Fruit fly (Drosophila melanogaster): ENCODE measurements around the gene CG9427.

CG9427 gene

dm6 chr3R:9628607-9629006 is 1.9 kb upstream of the CG9427 start:
- peak; percentile 34 for TF ChIP-seq brk (GFP tag; optimal IDR thresholded peaks at IDR 0.05)
- TF ChIP-seq Hnf4 (GFP tag; optimal IDR thresholded peaks at IDR 0.05): peak; percentile 53
- no peak for TF ChIP-seq OdsH (GFP tag; optimal IDR thresholded peaks at IDR 0.05)
- no peak for TF ChIP-seq HLH106 (tag; optimal IDR thresholded peaks at IDR 0.05)
- no peak for TF ChIP-seq tai (GFP tag; optimal IDR thresholded peaks at IDR 0.05)
- no peak for TF ChIP-seq sage (GFP tag; optimal IDR thresholded peaks at IDR 0.05)
- no peak for TF ChIP-seq ey (GFP tag; optimal IDR thresholded peaks at IDR 0.05)
- no peak for TF ChIP-seq Jra (GFP tag; optimal IDR thresholded peaks at IDR 0.05)
- TF ChIP-seq Sp1 (GFP tag; optimal IDR thresholded peaks at IDR 0.05): no peak
- no peak for TF ChIP-seq CG9705 (GFP tag; optimal IDR thresholded peaks at IDR 0.05)
- TF ChIP-seq Myc (optimal IDR thresholded peaks at IDR 0.05): peak; percentile 17
- TF ChIP-seq sv (GFP tag; optimal IDR thresholded peaks at IDR 0.05): no peak
- no peak for TF ChIP-seq Hr83 (GFP tag; optimal IDR thresholded peaks at IDR 0.05; ENCODE audit: poor library complexity, severe bottlenecking)
- TF ChIP-seq fru (GFP tag; optimal IDR thresholded peaks at IDR 0.05): no peak
- no peak for TF ChIP-seq Rel (GFP tag; optimal IDR thresholded peaks at IDR 0.05)
- no peak for TF ChIP-seq Rel (tag; optimal IDR thresholded peaks at IDR 0.05)

DNA sequence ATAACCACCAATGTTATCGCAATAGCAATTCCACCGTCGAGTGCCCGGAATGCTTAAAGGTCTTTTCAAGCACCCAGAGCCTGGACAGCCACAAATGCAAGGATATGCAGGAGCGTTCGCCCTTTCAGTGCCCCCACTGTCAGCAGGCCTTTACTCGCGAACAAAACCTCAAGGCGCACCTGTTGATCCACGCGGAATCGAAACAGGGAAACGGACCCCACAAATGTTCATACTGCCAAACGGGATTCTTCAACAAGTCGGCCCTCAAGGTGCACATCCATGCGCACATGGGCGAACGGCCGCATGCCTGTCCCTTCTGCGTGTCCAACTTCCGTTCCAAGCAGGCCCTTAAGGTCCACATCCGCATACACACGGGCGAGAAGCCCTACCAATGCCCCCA is 1.3 kb upstream of the CG9427 start:
- no peak for TF ChIP-seq br (GFP tag; optimal IDR thresholded peaks at IDR 0.05)
- no peak for TF ChIP-seq usp (GFP tag; optimal IDR thresholded peaks at IDR 0.05)
- TF ChIP-seq woc (GFP tag; optimal IDR thresholded peaks at IDR 0.05): no peak
- no peak for TF ChIP-seq Sp1 (GFP tag; optimal IDR thresholded peaks at IDR 0.05)
- no peak for TF ChIP-seq psq (GFP tag; optimal IDR thresholded peaks at IDR 0.05)
- TF ChIP-seq sage (GFP tag; optimal IDR thresholded peaks at IDR 0.05): no peak
- TF ChIP-seq Hnf4 (GFP tag; optimal IDR thresholded peaks at IDR 0.05): no peak
- no peak for TF ChIP-seq Hr83 (GFP tag; optimal IDR thresholded peaks at IDR 0.05; ENCODE audit: poor library complexity, severe bottlenecking)
- TF ChIP-seq foxo (GFP tag; optimal IDR thresholded peaks at IDR 0.05): no peak
- no peak for TF ChIP-seq sv (GFP tag; optimal IDR thresholded peaks at IDR 0.05)
- no peak for TF ChIP-seq Hr78 (GFP tag; optimal IDR thresholded peaks at IDR 0.05)
- TF ChIP-seq N (GFP tag; optimal IDR thresholded peaks at IDR 0.05): no peak
- TF ChIP-seq Dif (GFP tag; optimal IDR thresholded peaks at IDR 0.05; ENCODE audit: partially characterized antibody): no peak
- no peak for TF ChIP-seq dl (GFP tag; optimal IDR thresholded peaks at IDR 0.05; ENCODE audit: insufficient read depth in 1 of 2, partially characterized antibody in 2 of 2)
- no peak for TF ChIP-seq h (GFP tag; optimal IDR thresholded peaks at IDR 0.05)
- no peak for TF ChIP-seq Vsx2 (GFP tag; optimal IDR thresholded peaks at IDR 0.05; ENCODE audit: partially characterized antibody)
- no peak for TF ChIP-seq tai (GFP tag; optimal IDR thresholded peaks at IDR 0.05)

- TF ChIP-seq Abd-B (GFP tag; optimal IDR thresholded peaks at IDR 0.05): no peak
- no peak for TF ChIP-seq CG9705 (GFP tag; optimal IDR thresholded peaks at IDR 0.05)
- TF ChIP-seq Rel (GFP tag; optimal IDR thresholded peaks at IDR 0.05): no peak
- TF ChIP-seq Rel (tag; optimal IDR thresholded peaks at IDR 0.05): no peak
- TF ChIP-seq foxo (GFP tag; optimal IDR thresholded peaks at IDR 0.05): no peak
- TF ChIP-seq Myc (optimal IDR thresholded peaks at IDR 0.05): no peak
- no peak for TF ChIP-seq GATAd (GFP tag; optimal IDR thresholded peaks at IDR 0.05)
- TF ChIP-seq CrebA (GFP tag; optimal IDR thresholded peaks at IDR 0.05; ENCODE audit: borderline replicate concordance): no peak
- no peak for TF ChIP-seq CG32264 (GFP tag; optimal IDR thresholded peaks at IDR 0.05)
These were observed 464 bp downstream of the CG9427 start for dm6 chr3R:9626266-9626665.

- TF ChIP-seq h (GFP tag; optimal IDR thresholded peaks at IDR 0.05) (no peak), Hr83 (GFP tag; optimal IDR thresholded peaks at IDR 0.05; ENCODE audit: poor library complexity, severe bottlenecking) (peak; percentile 89), brk (GFP tag; optimal IDR thresholded peaks at IDR 0.05) (no peak), dl (GFP tag; optimal IDR thresholded peaks at IDR 0.05; ENCODE audit: insufficient read depth in 1 of 2, partially characterized antibody in 2 of 2) (no peak)
These were observed 1.3 kb downstream of the CG9427 start for dm6 chr3R:9625443-9625842.

- TF ChIP-seq Mio (GFP tag; optimal IDR thresholded peaks at IDR 0.05) (no peak), pan (optimal IDR thresholded peaks at IDR 0.05) (no peak), rgr (GFP tag; optimal IDR thresholded peaks at IDR 0.05) (no peak), Myc (optimal IDR thresholded peaks at IDR 0.05) (no peak), Hnf4 (GFP tag; optimal IDR thresholded peaks at IDR 0.05) (no peak), N (GFP tag; optimal IDR thresholded peaks at IDR 0.05) (no peak), psq (GFP tag; optimal IDR thresholded peaks at IDR 0.05) (no peak), ey (GFP tag; optimal IDR thresholded peaks at IDR 0.05) (no peak), foxo (GFP tag; optimal IDR thresholded peaks at IDR 0.05) (no peak), Dif (GFP tag; optimal IDR thresholded peaks at IDR 0.05; ENCODE audit: partially characterized antibody) (no peak), sage (GFP tag; optimal IDR thresholded peaks at IDR 0.05) (no peak), lola (GFP tag; optimal IDR thresholded peaks at IDR 0.05) (no peak), dl (GFP tag; optimal IDR thresholded peaks at IDR 0.05; ENCODE audit: insufficient read depth in 1 of 2, partially characterized antibody in 2 of 2) (no peak), sv (GFP tag; optimal IDR thresholded peaks at IDR 0.05) (no peak), fru (GFP tag; optimal IDR thresholded peaks at IDR 0.05) (no peak), HLH106 (tag; optimal IDR thresholded peaks at IDR 0.05) (no peak), br (GFP tag; optimal IDR thresholded peaks at IDR 0.05) (no peak), jim (GFP tag; optimal IDR thresholded peaks at IDR 0.05) (no peak), Dfd (GFP tag; optimal IDR thresholded peaks at IDR 0.05) (no peak)
These were observed 6.5 kb downstream of the CG9427 start for dm6 chr3R:9620278-9620677.

Data from whole organism, wandering third instar larva.